Worm (Caenorhabditis elegans) whole organism, young adult: ENCODE measurements around the gene EEED8.2.

ENCODE experiments used
- F23B12.7 ChIP-seq: sonication (generic microtip); optimal IDR thresholded peaks from 2 replicates; lab custom pipeline; 2017; ENCODE audit warnings: missing genetic modification characterization, mild to moderate bottlenecking, missing compliant biosample characterization, antibody characterized with exemption, moderate library complexity; ENCODE audit not compliant: insufficient read depth
- K11D2.4 ChIP-seq: fragments of 200-800 bp; sonication (Bioruptor generic); IDR thresholded peaks from 2 replicates; pipeline ENCODE4 v1.3.6; 2022; ENCODE audit warnings: missing genetic modification reagents, missing genetic modification characterization, missing compliant biosample characterization
- ceh-40 ChIP-seq: fragments of 200-800 bp; sonication (Bioruptor generic); IDR thresholded peaks from 2 replicates; pipeline ENCODE4 v1.3.6; 2022; ENCODE audit warnings: missing genetic modification characterization, missing compliant biosample characterization
- chd-7 ChIP-seq: sonication (generic microtip); optimal IDR thresholded peaks from 2 replicates; lab custom pipeline; 2016; ENCODE audit warnings: mild to moderate bottlenecking, missing genetic modification characterization, moderate library complexity, missing compliant biosample characterization
- die-1 ChIP-seq: sonication (generic microtip); optimal IDR thresholded peaks from 2 replicates; lab custom pipeline; 2016; ENCODE audit warnings: missing genotype, mild to moderate bottlenecking, missing genetic modification characterization, missing compliant biosample characterization
- dpff-1 ChIP-seq: sonication (generic microtip); optimal IDR thresholded peaks from 2 replicates; lab custom pipeline; 2017; ENCODE audit warnings: mild to moderate bottlenecking, missing genetic modification characterization, missing compliant biosample characterization
- egl-18 ChIP-seq: fragments of 200-800 bp; sonication (Bioruptor generic); IDR thresholded peaks from 2 replicates; pipeline ENCODE4 v1.3.6; 2022; ENCODE audit warnings: missing genetic modification reagents, missing genetic modification characterization, missing compliant biosample characterization
- lin-26 ChIP-seq: fragments of 200-800 bp; sonication (Bioruptor generic); IDR thresholded peaks from 2 replicates; pipeline ENCODE4 v1.3.6; 2022; ENCODE audit warnings: missing genetic modification reagents, missing genetic modification characterization, missing compliant biosample characterization
- mes-4 ChIP-seq: sonication (generic microtip); optimal IDR thresholded peaks from 2 replicates; lab custom pipeline; 2016; ENCODE audit warnings: missing genotype, missing genetic modification characterization, missing compliant biosample characterization
- mxl-1 ChIP-seq: sonication (generic microtip); optimal IDR thresholded peaks from 2 replicates; lab custom pipeline; 2016; ENCODE audit warnings: missing genetic modification characterization, missing compliant biosample characterization
- ztf-25 ChIP-seq: fragments of 200-800 bp; sonication (Bioruptor generic); IDR thresholded peaks from 2 replicates; pipeline ENCODE4 v1.3.6; 2022; ENCODE audit warnings: missing genetic modification reagents, missing genetic modification characterization, missing compliant biosample characterization

ce11 chrII:5407548-5407947 is 9.0 kb upstream of the EEED8.2 start, which contains the start of gene clec-141:
- TF ChIP-seq K11D2.4 (no peak), dpff-1 (tag; lab: Kevin White, UChicago) (no peak), ceh-40 (GFP tag; lab: Robert Waterston, UW) (no peak), mxl-1 (tag; lab: Kevin White, UChicago) (no peak), egl-18 (GFP tag; lab: Robert Waterston, UW) (no peak), ztf-25 (GFP tag; lab: Robert Waterston, UW) (no peak), lin-26 (GFP tag; lab: Robert Waterston, UW) (no peak), mes-4 (tag; lab: Kevin White, UChicago) (no peak), chd-7 (tag; lab: Kevin White, UChicago) (no peak), die-1 (tag; lab: Kevin White, UChicago) (no peak), F23B12.7 (tag; lab: Kevin White, UChicago) (no peak)
